Worm (Caenorhabditis elegans) whole organism, young adult: ENCODE data around the gene Y58A7A.1.

Experiments
- B0019.2 ChIP-seq: fragments of 200-800 bp; sonication (Bioruptor generic); conservative IDR thresholded peaks from 2 replicates; pipeline ENCODE4 v1.3.6; 2022; ENCODE audit warnings: missing genetic modification reagents, missing genetic modification characterization, missing compliant biosample characterization
- F37B4.10 ChIP-seq: fragments of 200-800 bp; sonication (Bioruptor generic); IDR thresholded peaks from 2 replicates; pipeline ENCODE4 v1.3.6; 2022; ENCODE audit warnings: missing genetic modification characterization, missing compliant biosample characterization
- T07F8.4 ChIP-seq: sonication (generic microtip); optimal IDR thresholded peaks from 2 replicates; lab custom pipeline; 2016; ENCODE audit warnings: mild to moderate bottlenecking, missing genetic modification characterization, moderate library complexity, missing compliant biosample characterization
- ama-1 ChIP-seq, 3 experiments: fragments of 150-350 bp in 1 of 3; sonication (generic microtip) in 2 of 3; optimal IDR thresholded peaks; 2 replicates each; lab custom pipeline; 2014 to 2018; ENCODE audit warnings: missing biosample characterization in 2 of 3, missing genetic modification characterization in 2 of 3, missing genetic modification reagents in 2 of 3
- ccch-3 ChIP-seq: fragments of 200-800 bp; sonication (Bioruptor generic); optimal IDR thresholded peaks from 2 replicates; lab custom pipeline; 2018; ENCODE audit warnings: mild to moderate bottlenecking, missing genetic modification characterization, missing compliant biosample characterization
- dpl-1 ChIP-seq: fragments of 150-350 bp; optimal IDR thresholded peaks from 2 replicates; lab custom pipeline; 2014; ENCODE audit warnings: missing biosample characterization, missing genetic modification reagents, missing genetic modification characterization
- nhr-120 ChIP-seq: fragments of 200-800 bp; sonication (Bioruptor generic); IDR thresholded peaks from 2 replicates; pipeline ENCODE4 v1.3.6; 2022; ENCODE audit warnings: missing genetic modification characterization, missing compliant biosample characterization
- nhr-179 ChIP-seq: sonication (generic microtip); optimal IDR thresholded peaks from 2 replicates; lab custom pipeline; 2016; ENCODE audit warnings: mild to moderate bottlenecking, missing genetic modification characterization, missing compliant biosample characterization
- pha-4 ChIP-seq: fragments of 150-350 bp; sonication (generic microtip); optimal IDR thresholded peaks from 2 replicates; lab custom pipeline; 2014; ENCODE audit warnings: missing biosample characterization, missing genetic modification reagents, missing genetic modification characterization
- unc-62 ChIP-seq: fragments of 150-350 bp; optimal IDR thresholded peaks from 2 replicates; lab custom pipeline; 2014; ENCODE audit warnings: missing biosample characterization, missing genetic modification reagents, missing genetic modification characterization

ce11 chrV:5023355-5023754 is 46.0 kb downstream of the Y58A7A.1 start:
- no peak for TF ChIP-seq T07F8.4
- no peak for TF ChIP-seq pha-4
- TF ChIP-seq ama-1 (optimal IDR thresholded peaks at IDR 0.05; lab: Kevin White, UChicago): no peak
- TF ChIP-seq ama-1 (GFP tag; optimal IDR thresholded peaks at IDR 0.05; lab: Kevin White, UChicago): no peak
- TF ChIP-seq ccch-3 (GFP tag; lab: Kevin White, UChicago): no peak
- no peak for TF ChIP-seq nhr-120 (GFP tag; lab: Robert Waterston, UW)
- TF ChIP-seq nhr-179 (tag; lab: Kevin White, UChicago): no peak
- no peak for TF ChIP-seq B0019.2
- no peak for TF ChIP-seq unc-62
- TF ChIP-seq dpl-1: no peak
- TF ChIP-seq F37B4.10 (GFP tag; lab: Robert Waterston, UW): no peak
